Worm (Caenorhabditis elegans): Measurements from ENCODE around the gene sna-2.
A peak's percentile ranks its signal among the peaks of the same experiment; 100 is the strongest.

The sna-2 gene

DNA sequence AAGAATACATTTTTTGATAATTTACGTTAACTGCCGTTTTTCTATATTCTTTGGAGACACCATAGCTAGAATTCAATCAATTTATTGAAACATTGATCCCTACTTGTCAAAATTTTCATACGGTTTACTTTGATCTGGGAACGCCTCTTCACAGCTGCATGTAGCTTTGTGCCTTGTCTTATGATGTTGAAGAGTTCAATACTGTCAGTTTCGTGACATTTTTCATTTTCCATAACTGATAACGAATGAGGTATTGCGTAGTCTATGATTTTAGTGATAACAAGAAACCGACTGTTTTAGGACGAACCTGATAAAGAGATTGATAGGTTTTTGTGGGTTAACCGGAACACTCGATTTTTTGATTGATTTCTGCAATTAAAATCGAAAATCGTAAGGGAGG lies 24.0 kb upstream of the sna-2 start:
- TF ChIP-seq nhr-28 (tag; optimal IDR thresholded peaks at IDR 0.05) (no peak), lin-32 (GFP tag; optimal IDR thresholded peaks at IDR 0.05) (no peak), mab-5 (tag; optimal IDR thresholded peaks at IDR 0.05) (no peak), elt-1 (tag; optimal IDR thresholded peaks at IDR 0.05; ENCODE audit: borderline replicate concordance, insufficient read depth) (no peak), unc-120 (tag; optimal IDR thresholded peaks at IDR 0.05; ENCODE audit: poor library complexity, severe bottlenecking) (no peak), lsy-2 (tag; optimal IDR thresholded peaks at IDR 0.05) (no peak)

DNA sequence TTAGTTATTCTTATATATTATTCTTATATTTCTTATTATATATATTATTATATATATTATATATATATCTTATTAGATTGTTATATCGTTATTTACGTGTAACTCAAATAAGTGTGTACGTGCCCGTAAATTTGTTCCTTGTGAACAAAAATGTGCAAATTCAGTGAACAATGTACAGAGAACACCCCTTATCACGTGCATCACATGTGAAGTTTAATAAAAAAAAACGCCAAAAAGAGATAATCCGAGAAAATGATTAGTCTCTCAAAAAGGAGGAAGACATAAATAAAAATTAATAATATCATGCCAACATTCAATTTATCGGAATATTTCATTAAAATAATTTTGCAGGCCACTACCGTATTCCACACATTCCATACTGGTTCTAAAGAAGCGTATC lies 22.2 kb upstream of the sna-2 start:
- TF ChIP-seq ceh-39 (tag; optimal IDR thresholded peaks at IDR 0.05) (no peak), unc-62 (GFP tag; optimal IDR thresholded peaks at IDR 0.05) (no peak), lin-32 (GFP tag; optimal IDR thresholded peaks at IDR 0.05) (no peak), drap-1 (GFP tag; optimal IDR thresholded peaks at IDR 0.05) (no peak), sem-2 (GFP tag; optimal IDR thresholded peaks at IDR 0.05) (no peak), flh-1 (GFP tag; optimal IDR thresholded peaks at IDR 0.05) (no peak)

DNA sequence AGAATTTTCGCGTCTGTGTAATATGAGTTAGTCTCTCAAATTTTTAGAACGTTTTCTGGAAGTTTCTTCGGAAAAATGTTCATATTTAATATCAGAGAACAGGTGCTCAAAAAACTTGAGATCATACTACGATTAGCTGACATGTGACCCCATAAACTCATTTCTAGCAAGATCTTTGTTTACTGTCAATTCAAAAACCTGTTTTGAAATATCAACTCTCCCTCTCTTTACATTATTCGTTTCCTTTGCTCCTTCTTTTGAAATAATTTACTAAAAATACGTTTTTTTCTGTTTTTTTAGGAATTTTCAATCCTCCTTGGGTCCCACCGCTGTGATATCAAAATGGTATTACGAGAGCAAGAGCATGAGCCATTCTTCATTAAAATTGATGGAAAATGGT lies 21.7 kb upstream of the sna-2 start, which contains the start of gene fat-4:
Gene fat-4, plus strand, starts transcription at position 301 of the 400 bp plus-strand sequence.
- TF ChIP-seq nhr-12 (tag; optimal IDR thresholded peaks at IDR 0.05) = no peak
- no peak for TF ChIP-seq drap-1 (GFP tag; optimal IDR thresholded peaks at IDR 0.05)
- no peak for TF ChIP-seq ztf-11 (tag; optimal IDR thresholded peaks at IDR 0.05)
- TF ChIP-seq unc-62 (GFP tag; optimal IDR thresholded peaks at IDR 0.05) = no peak
- TF ChIP-seq mls-2 (tag; optimal IDR thresholded peaks at IDR 0.05) = no peak
- no peak for TF ChIP-seq ceh-43 (GFP tag; optimal IDR thresholded peaks at IDR 0.05)
- TF ChIP-seq nhr-28 (tag; optimal IDR thresholded peaks at IDR 0.05) = no peak
- TF ChIP-seq tbx-8 (GFP tag; optimal IDR thresholded peaks at IDR 0.05) = no peak
- no peak for TF ChIP-seq cnd-1 (tag; optimal IDR thresholded peaks at IDR 0.05)
- no peak for TF ChIP-seq mab-5 (tag; optimal IDR thresholded peaks at IDR 0.05)
- no peak for TF ChIP-seq lin-13 (tag; optimal IDR thresholded peaks at IDR 0.05)
- no peak for TF ChIP-seq pha-4 (tag; optimal IDR thresholded peaks at IDR 0.05)
- no peak for TF ChIP-seq unc-120 (tag; optimal IDR thresholded peaks at IDR 0.05; ENCODE audit: poor library complexity, severe bottlenecking)
- TF ChIP-seq nhr-237 (tag; optimal IDR thresholded peaks at IDR 0.05) = no peak
- TF ChIP-seq sem-2 (GFP tag; optimal IDR thresholded peaks at IDR 0.05) = no peak
- no peak for TF ChIP-seq snpc-4 (tag; optimal IDR thresholded peaks at IDR 0.05)
- no peak for TF ChIP-seq elt-3 (tag; optimal IDR thresholded peaks at IDR 0.05)
- TF ChIP-seq nhr-2 (tag; optimal IDR thresholded peaks at IDR 0.05) = no peak
- no peak for TF ChIP-seq sptf-1 (tag; optimal IDR thresholded peaks at IDR 0.05)

DNA sequence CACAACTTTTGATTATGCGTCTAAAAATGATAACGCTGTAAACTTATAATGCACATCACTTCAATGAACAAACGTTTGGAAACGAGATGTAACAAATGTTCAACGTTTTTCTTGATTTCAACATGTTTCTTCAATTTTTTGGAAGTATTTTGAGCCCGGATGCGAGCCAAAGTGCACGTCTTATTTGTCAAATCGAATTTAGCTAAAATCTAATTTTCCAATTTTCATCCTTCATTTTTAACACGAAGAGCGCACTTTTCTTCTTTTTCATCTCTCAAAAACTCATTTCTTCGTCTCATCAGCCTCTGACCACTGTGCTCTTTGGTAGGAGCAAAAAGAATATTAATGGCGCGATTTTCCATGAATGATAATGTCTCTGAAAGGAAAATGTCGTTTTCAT lies 20.9 kb upstream of the sna-2 start:
- peak; percentile 94 for TF ChIP-seq ces-1 (GFP tag; optimal IDR thresholded peaks at IDR 0.05)
- TF ChIP-seq snpc-4 (tag; optimal IDR thresholded peaks at IDR 0.05) = no peak

DNA sequence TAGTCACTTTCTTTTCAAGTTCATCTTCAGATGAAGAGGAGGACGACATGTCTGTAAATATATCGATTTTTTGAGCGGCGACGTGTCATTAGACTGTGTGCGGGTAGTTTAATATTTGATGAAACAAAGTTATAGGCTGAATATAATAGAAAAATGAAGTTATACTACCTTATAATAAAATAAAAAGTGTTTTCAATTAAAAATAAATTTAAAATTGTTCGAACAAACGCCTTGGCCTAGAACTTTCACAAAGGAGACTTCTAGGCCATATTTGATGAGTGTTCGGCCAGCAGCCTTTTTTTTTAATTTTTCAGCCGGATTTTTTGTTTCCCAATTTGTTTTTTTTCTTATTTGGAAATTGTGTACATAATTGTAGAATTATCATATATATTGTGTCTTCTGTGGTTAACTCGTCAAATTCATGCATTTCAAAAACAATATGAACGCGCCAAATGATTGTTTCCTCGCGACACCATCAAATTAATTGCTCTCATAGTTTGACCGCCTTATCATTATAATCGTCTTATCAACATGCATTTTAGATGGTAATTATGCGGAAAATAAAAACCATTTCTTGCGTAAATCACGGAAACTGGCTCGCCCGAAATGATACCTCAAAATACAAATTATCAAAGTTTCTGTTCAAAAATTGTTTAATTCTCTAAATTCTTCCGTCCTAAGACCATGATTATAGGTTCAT lies 20.0 kb upstream of the sna-2 start, which contains the start of gene T13F2.2:
Gene T13F2.2, minus strand, starts transcription at position 51 of the 700 bp plus-strand sequence.
- no peak for TF ChIP-seq pha-4 (tag; optimal IDR thresholded peaks at IDR 0.05)
- peak; percentile 22 for TF ChIP-seq ces-1 (GFP tag; optimal IDR thresholded peaks at IDR 0.05)

DNA sequence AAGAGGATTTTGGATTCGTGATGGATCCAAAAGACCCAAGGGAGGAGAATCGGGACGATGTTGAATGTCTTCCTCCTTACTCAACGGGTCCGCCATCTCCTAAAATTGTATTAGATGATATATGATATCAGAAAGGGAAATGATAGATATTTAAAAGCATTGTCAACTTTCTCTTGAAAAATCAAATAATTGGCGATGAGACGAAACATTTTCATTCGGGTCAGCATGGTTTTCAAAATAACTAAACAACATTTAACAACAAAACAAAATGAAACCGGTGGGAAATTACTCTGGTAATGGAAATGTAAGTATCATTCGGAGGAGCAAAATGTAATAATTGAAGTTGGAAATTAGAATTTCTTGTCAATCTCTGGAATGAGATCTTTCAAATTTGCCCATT lies 19.1 kb upstream of the sna-2 start, which contains the start of gene pis-1:
Gene pis-1, minus strand, starts transcription at position 101 of the 400 bp plus-strand sequence.
- TF ChIP-seq unc-120 (tag; optimal IDR thresholded peaks at IDR 0.05; ENCODE audit: poor library complexity, severe bottlenecking) (no peak), bed-3 (GFP tag; optimal IDR thresholded peaks at IDR 0.05) (no peak), ztf-11 (tag; optimal IDR thresholded peaks at IDR 0.05) (no peak), pha-4 (tag; optimal IDR thresholded peaks at IDR 0.05) (no peak), blmp-1 (tag; optimal IDR thresholded peaks at IDR 0.05) (no peak), hlh-1 (tag; optimal IDR thresholded peaks at IDR 0.05) (no peak), ham-2 (GFP tag; optimal IDR thresholded peaks at IDR 0.05) (no peak), sem-2 (GFP tag; optimal IDR thresholded peaks at IDR 0.05) (no peak), tbx-8 (GFP tag; optimal IDR thresholded peaks at IDR 0.05) (no peak), nhr-237 (tag; optimal IDR thresholded peaks at IDR 0.05) (no peak), lin-13 (tag; optimal IDR thresholded peaks at IDR 0.05) (no peak), elt-1 (tag; optimal IDR thresholded peaks at IDR 0.05; ENCODE audit: borderline replicate concordance, insufficient read depth) (no peak), zip-8 (tag; optimal IDR thresholded peaks at IDR 0.05) (no peak), drap-1 (GFP tag; optimal IDR thresholded peaks at IDR 0.05) (no peak), mep-1 (tag; optimal IDR thresholded peaks at IDR 0.05) (no peak), ceh-83 (GFP tag; optimal IDR thresholded peaks at IDR 0.05) (no peak), nhr-2 (tag; optimal IDR thresholded peaks at IDR 0.05) (no peak), nhr-76 (tag; optimal IDR thresholded peaks at IDR 0.05) (no peak), nhr-28 (tag; optimal IDR thresholded peaks at IDR 0.05) (no peak), lin-32 (GFP tag; optimal IDR thresholded peaks at IDR 0.05) (no peak)
